Fruit fly (Drosophila melanogaster): ENCODE measurements around the gene CG44195.

The CG44195 gene

dm6 chr3L:7650968-7651367 lies 44.5 kb downstream of the CG44195 start, which contains the start of gene PGRP-SD:
Gene PGRP-SD, plus strand, starts transcription at chr3L:7651180.
- no peak for TF ChIP-seq CG8478 (optimal IDR thresholded peaks at IDR 0.05)

dm6 chr3L:7650248-7650647 lies 45.2 kb downstream of the CG44195 start, which contains the start of gene CG32373:
Gene CG32373, plus strand, starts transcription at chr3L:7650548.
- TF ChIP-seq CTCF (optimal IDR thresholded peaks at IDR 0.05) (no peak), CG8478 (optimal IDR thresholded peaks at IDR 0.05) (no peak)

dm6 chr3L:7643562-7643961 lies 51.9 kb downstream of the CG44195 start:
- no peak for TF ChIP-seq CTCF (optimal IDR thresholded peaks at IDR 0.05)
- no peak for TF ChIP-seq CG8478 (optimal IDR thresholded peaks at IDR 0.05)

dm6 chr3L:7641467-7641866 lies 54.0 kb downstream of the CG44195 start, which contains the start of gene CG7506:
Gene CG7506, minus strand, starts transcription at chr3L:7641648.
- TF ChIP-seq CG8478 (optimal IDR thresholded peaks at IDR 0.05) (no peak), CTCF (optimal IDR thresholded peaks at IDR 0.05) (no peak)

- TF ChIP-seq CG8478 (optimal IDR thresholded peaks at IDR 0.05) (no peak), CTCF (optimal IDR thresholded peaks at IDR 0.05) (no peak)
Measured at dm6 chr3L:7640297-7640696, 55.2 kb downstream of the CG44195 start, which contains the start of gene Urm1. Gene Urm1, minus strand, starts transcription at chr3L:7640446.

- TF ChIP-seq CTCF (optimal IDR thresholded peaks at IDR 0.05) = no peak
- no peak for TF ChIP-seq CG8478 (optimal IDR thresholded peaks at IDR 0.05)
Measured at dm6 chr3L:7639533-7639932, 55.9 kb downstream of the CG44195 start.

- TF ChIP-seq CTCF (optimal IDR thresholded peaks at IDR 0.05) (no peak), CG8478 (optimal IDR thresholded peaks at IDR 0.05) (no peak)
Measured at dm6 chr3L:7634743-7635469, 60.5 kb downstream of the CG44195 start.

dm6 chr3L:7633619-7634018 lies 61.8 kb downstream of the CG44195 start:
- no peak for TF ChIP-seq CG8478 (optimal IDR thresholded peaks at IDR 0.05)
- TF ChIP-seq CTCF (optimal IDR thresholded peaks at IDR 0.05) = no peak

- no peak for TF ChIP-seq CG8478 (optimal IDR thresholded peaks at IDR 0.05)
- no peak for TF ChIP-seq CTCF (optimal IDR thresholded peaks at IDR 0.05)
Measured at dm6 chr3L:7632540-7633263, 62.8 kb downstream of the CG44195 start.

- TF ChIP-seq CTCF (optimal IDR thresholded peaks at IDR 0.05) (no peak), CG8478 (optimal IDR thresholded peaks at IDR 0.05) (no peak)
Measured at dm6 chr3L:7630047-7630446, 65.4 kb downstream of the CG44195 start.

dm6 chr3L:7624561-7624960 lies 70.9 kb downstream of the CG44195 start:
- no peak for TF ChIP-seq CTCF (optimal IDR thresholded peaks at IDR 0.05)

- no peak for TF ChIP-seq CG8478 (optimal IDR thresholded peaks at IDR 0.05)
- no peak for TF ChIP-seq CTCF (optimal IDR thresholded peaks at IDR 0.05)
Measured at dm6 chr3L:7617436-7617979, 77.9 kb downstream of the CG44195 start.

dm6 chr3L:7614226-7614625 lies 81.2 kb downstream of the CG44195 start:
- TF ChIP-seq CG8478 (optimal IDR thresholded peaks at IDR 0.05) (no peak), CTCF (optimal IDR thresholded peaks at IDR 0.05) (no peak)

dm6 chr3L:7611229-7611628 lies 84.2 kb downstream of the CG44195 start:
- TF ChIP-seq CTCF (optimal IDR thresholded peaks at IDR 0.05) (no peak), CG8478 (optimal IDR thresholded peaks at IDR 0.05) (no peak)

dm6 chr3L:7610522-7610921 lies 84.9 kb downstream of the CG44195 start:
- TF ChIP-seq CG8478 (optimal IDR thresholded peaks at IDR 0.05) = no peak
- TF ChIP-seq CTCF (optimal IDR thresholded peaks at IDR 0.05) = no peak
